Fruit fly (Drosophila melanogaster): ENCODE results near the gene Aladin.
A peak's percentile ranks its signal among the peaks of the same experiment; 100 is the strongest.

Aladin gene

dm6 chrX:9251212-9251877 is 21.9 kb upstream of the Aladin start (continued):
- peak; percentile 7 for TF ChIP-seq CG1233 (GFP tag; optimal IDR thresholded peaks at IDR 0.05)
- no peak for TF ChIP-seq Atf-2 (GFP tag; optimal IDR thresholded peaks at IDR 0.05)
- TF ChIP-seq Hsf (GFP tag; optimal IDR thresholded peaks at IDR 0.05), result peak; percentile 24
- TF ChIP-seq sob (GFP tag; IDR thresholded peaks at IDR 0.05), result 0 out of 2 replicates have a peak, but pooled peaks have one; percentile 33
- TF ChIP-seq CG18262 (tag; optimal IDR thresholded peaks at IDR 0.05), result peak; percentile 26
- no peak for TF ChIP-seq Nf-YC (tag; optimal IDR thresholded peaks at IDR 0.05)
- no peak for TF ChIP-seq CG3065 (GFP tag; optimal IDR thresholded peaks at IDR 0.05)
- no peak for TF ChIP-seq CG2202 (tag; optimal IDR thresholded peaks at IDR 0.05)
- TF ChIP-seq Camta (GFP tag; optimal IDR thresholded peaks at IDR 0.05), result peak; percentile 7
- TF ChIP-seq stwl (tag; optimal IDR thresholded peaks at IDR 0.05), result no peak
- TF ChIP-seq phol (tag; optimal IDR thresholded peaks at IDR 0.05), result peak; percentile 15
- TF ChIP-seq Sox102F (GFP tag; optimal IDR thresholded peaks at IDR 0.05), result peak; percentile 43
- TF ChIP-seq toy (GFP tag; IDR thresholded peaks at IDR 0.05), result no peak
- no peak for TF ChIP-seq CG31224 (GFP tag; IDR thresholded peaks at IDR 0.05)
- TF ChIP-seq Asciz (GFP tag; optimal IDR thresholded peaks at IDR 0.05), result peak; percentile 20
- peak; percentile 30 for TF ChIP-seq CG17359 (tag; optimal IDR thresholded peaks at IDR 0.05)
- TF ChIP-seq bsh (GFP tag; optimal IDR thresholded peaks at IDR 0.05), result peak; percentile 1 to 37
- TF ChIP-seq Meics (GFP tag; optimal IDR thresholded peaks at IDR 0.05), result no peak
- TF ChIP-seq Drgx (GFP tag; IDR thresholded peaks at IDR 0.05), result peak; percentile 51
- TF ChIP-seq Neu2 (GFP tag; optimal IDR thresholded peaks at IDR 0.05; ENCODE audit: borderline replicate concordance), result no peak
- TF ChIP-seq p53 (GFP tag; optimal IDR thresholded peaks at IDR 0.05), result no peak
- TF ChIP-seq corto (GFP tag; optimal IDR thresholded peaks at IDR 0.05), result no peak
- no peak for TF ChIP-seq Ssrp (tag; optimal IDR thresholded peaks at IDR 0.05)
- no peak for TF ChIP-seq NfI (GFP tag; optimal IDR thresholded peaks at IDR 0.05)
- peak; percentile 25; the same call in 1 of the 2 replicates for TF ChIP-seq CG4360 (GFP tag; IDR thresholded peaks at IDR 0.05)
- peak; percentile 7 for TF ChIP-seq CG4424 (GFP tag; optimal IDR thresholded peaks at IDR 0.05)
- no peak for TF ChIP-seq cas (GFP tag; IDR thresholded peaks at IDR 0.05)
- no peak for TF ChIP-seq Doc2 (GFP tag; IDR thresholded peaks at IDR 0.05)
- TF ChIP-seq CG6689 (GFP tag; IDR thresholded peaks at IDR 0.05), result peak; percentile 43; the same call in 1 of the 2 replicates
- TF ChIP-seq rib (GFP tag; IDR thresholded peaks at IDR 0.05), result no peak
- TF ChIP-seq zfh1 (GFP tag; IDR thresholded peaks at IDR 0.05), result peak; percentile 55; the same call in 2 of the 3 replicates
- peak; percentile 85 for TF ChIP-seq Ets65A (GFP tag)
- TF ChIP-seq ind (GFP tag; optimal IDR thresholded peaks at IDR 0.05), result peak; percentile 27
- TF ChIP-seq C15 (GFP tag; IDR thresholded peaks at IDR 0.05), result no peak
- TF ChIP-seq CG16815 (GFP tag; optimal IDR thresholded peaks at IDR 0.05), result no peak
- peak; percentile 36 for TF ChIP-seq CG11504 (tag; optimal IDR thresholded peaks at IDR 0.05)
- peak; percentile 24 for TF ChIP-seq Blimp-1 (GFP tag; optimal IDR thresholded peaks at IDR 0.05)
- no peak for TF ChIP-seq da (GFP tag; optimal IDR thresholded peaks at IDR 0.05)
- TF ChIP-seq Trl (optimal IDR thresholded peaks at IDR 0.05), result no peak
- TF ChIP-seq Trl (GFP tag; optimal IDR thresholded peaks at IDR 0.05), result no peak
- peak; percentile 27 for TF ChIP-seq btn (GFP tag; optimal IDR thresholded peaks at IDR 0.05)
- TF ChIP-seq Kr (GFP tag; optimal IDR thresholded peaks at IDR 0.05), result no peak
- TF ChIP-seq stc (GFP tag; IDR thresholded peaks at IDR 0.05), result peak; percentile 43; the same call in 1 of the 2 replicates
- TF ChIP-seq CG31388 (GFP tag; optimal IDR thresholded peaks at IDR 0.05), result no peak
- TF ChIP-seq CG17802 (tag; optimal IDR thresholded peaks at IDR 0.05), result no peak
- TF ChIP-seq eve (GFP tag; optimal IDR thresholded peaks at IDR 0.05), result no peak
- TF ChIP-seq dpn (GFP tag; optimal IDR thresholded peaks at IDR 0.05), result peak in 1 of 2 experiments; percentile 24
- no peak for TF ChIP-seq CG3163 (GFP tag; optimal IDR thresholded peaks at IDR 0.05)
- TF ChIP-seq H15 (GFP tag; IDR thresholded peaks at IDR 0.05), result no peak
- TF ChIP-seq HLH3B (GFP tag; IDR thresholded peaks at IDR 0.05), result no peak
- peak; percentile 18 for TF ChIP-seq CG18599 (GFP tag; optimal IDR thresholded peaks at IDR 0.05)
